Fruit fly (Drosophila melanogaster) whole organism, embryonic: ENCODE results near the gene RpS3.

Experiments
- ATbp ChIP-seq: fragments of 200-800 bp; sonication (Bioruptor generic); optimal IDR thresholded peaks from 2 replicates; lab custom pipeline; 2017; ENCODE audit warnings: missing biosample characterization, mild to moderate bottlenecking, missing genetic modification characterization, missing genetic modification reagents
- B-H2 ChIP-seq: fragments of 200-800 bp; sonication (Bioruptor generic); optimal IDR thresholded peaks from 2 replicates; lab custom pipeline; 2018; ENCODE audit warnings: missing biosample characterization, mild to moderate bottlenecking, missing genetic modification characterization
- Bteb2 ChIP-seq: fragments of 200-800 bp; sonication (Bioruptor generic); optimal IDR thresholded peaks from 2 replicates; lab custom pipeline; 2016; ENCODE audit warnings: missing biosample characterization, missing genetic modification characterization
- CG10654 ChIP-seq: fragments of 200-800 bp; sonication (Bioruptor generic); optimal IDR thresholded peaks from 2 replicates; lab custom pipeline; 2016; ENCODE audit warnings: missing biosample characterization, missing genetic modification characterization
- CG12236 ChIP-seq: fragments of 200-800 bp; sonication (Bioruptor generic); optimal IDR thresholded peaks from 2 replicates; lab custom pipeline; 2016; ENCODE audit warnings: missing biosample characterization, missing genetic modification characterization
- CG12391 ChIP-seq: fragments of 200-800 bp; sonication (Bioruptor generic); optimal IDR thresholded peaks from 3 replicates; lab custom pipeline; 2018; ENCODE audit warnings: missing biosample characterization, mild to moderate bottlenecking, missing genetic modification characterization, moderate library complexity
- CG13775 ChIP-seq: fragments of 200-800 bp; sonication (Bioruptor generic); optimal IDR thresholded peaks from 3 replicates; lab custom pipeline; 2017; ENCODE audit warnings: missing biosample characterization, mild to moderate bottlenecking, missing genetic modification characterization
- CG13894 ChIP-seq: fragments of 200-800 bp; sonication (Bioruptor generic); optimal IDR thresholded peaks from 3 replicates; lab custom pipeline; 2018; ENCODE audit warnings: missing biosample characterization, mild to moderate bottlenecking, missing genetic modification characterization, moderate library complexity
- CG18262 ChIP-seq: fragments of 200-800 bp; optimal IDR thresholded peaks from 3 replicates; lab custom pipeline; 2019; ENCODE audit warnings: missing biosample characterization, mild to moderate bottlenecking, missing genetic modification characterization, moderate library complexity
- CG2889 ChIP-seq: fragments of 200-800 bp; sonication (Bioruptor generic); IDR thresholded peaks from 3 replicates; pipeline ENCODE4 v1.3.6; 2022; ENCODE audit warnings: missing biosample characterization, missing genetic modification characterization
- CG31388 ChIP-seq: fragments of 200-800 bp; sonication (Bioruptor generic); optimal IDR thresholded peaks from 2 replicates; lab custom pipeline; 2016; ENCODE audit warnings: missing biosample characterization, missing genetic modification characterization
- CG32532 ChIP-seq: fragments of 200-800 bp; sonication (Bioruptor generic); IDR thresholded peaks from 2 replicates; pipeline ENCODE4 v1.3.6; 2022; ENCODE audit warnings: missing biosample characterization, missing genetic modification characterization
- CG3726 ChIP-seq: fragments of 200-800 bp; sonication (Bioruptor generic); IDR thresholded peaks from 3 replicates; pipeline ENCODE4, ENCODE4 v1.3.6; 2022; ENCODE audit warnings: missing biosample characterization, missing genetic modification characterization
- CG6689 ChIP-seq: fragments of 200-800 bp; sonication (Bioruptor generic); IDR thresholded peaks from 2 replicates; pipeline ENCODE4 v1.3.6; 2022; ENCODE audit warnings: missing biosample characterization, missing genetic modification characterization
- CG6813 ChIP-seq: fragments of 200-800 bp; sonication (Bioruptor generic); optimal IDR thresholded peaks from 2 replicates; lab custom pipeline; 2017; ENCODE audit warnings: missing biosample characterization, missing genetic modification characterization, mild to moderate bottlenecking, moderate library complexity, missing genetic modification reagents
- CG7556 ChIP-seq: fragments of 200-800 bp; sonication (Bioruptor generic); optimal IDR thresholded peaks from 2 replicates; lab custom pipeline; 2017; ENCODE audit warnings: missing biosample characterization, mild to moderate bottlenecking, missing genetic modification characterization
- CG7745 ChIP-seq: fragments of 200-800 bp; sonication (Bioruptor generic); optimal IDR thresholded peaks from 2 replicates; lab custom pipeline; 2018; ENCODE audit warnings: missing biosample characterization, mild to moderate bottlenecking, missing genetic modification characterization, moderate library complexity
- CG8359 ChIP-seq: fragments of 200-800 bp; sonication (Bioruptor generic); optimal IDR thresholded peaks from 2 replicates; lab custom pipeline; 2017; ENCODE audit warnings: missing biosample characterization, mild to moderate bottlenecking, missing genetic modification characterization, borderline replicate concordance
- CoRest ChIP-seq: fragments of 200-800 bp; sonication (Bioruptor generic); optimal IDR thresholded peaks from 3 replicates; lab custom pipeline; 2018; ENCODE audit warnings: missing biosample characterization, mild to moderate bottlenecking, missing genetic modification characterization, moderate library complexity
- Drgx ChIP-seq: fragments of 200-800 bp; sonication (Bioruptor generic); IDR thresholded peaks from 2 replicates; pipeline ENCODE4 v1.3.6; 2022; ENCODE audit warnings: missing biosample characterization, missing genetic modification characterization
- ERR ChIP-seq: fragments of 200-800 bp; sonication (Bioruptor generic); optimal IDR thresholded peaks from 2 replicates; lab custom pipeline; 2016; ENCODE audit warnings: missing biosample characterization, missing genetic modification characterization
- Gug ChIP-seq: fragments of 200-800 bp; sonication (Bioruptor generic); IDR thresholded peaks from 4 replicates; pipeline ENCODE4 v1.3.6; 2022; ENCODE audit warnings: missing biosample characterization, missing genetic modification characterization
- HmgD ChIP-seq: fragments of 200-800 bp; sonication (Bioruptor generic); optimal IDR thresholded peaks from 3 replicates; lab custom pipeline; 2016; ENCODE audit warnings: missing biosample characterization, missing genetic modification characterization
- Hmr ChIP-seq: fragments of 200-800 bp; sonication (Bioruptor generic); optimal IDR thresholded peaks from 3 replicates; lab custom pipeline; 2017; ENCODE audit warnings: mild to moderate bottlenecking, missing biosample characterization, missing genetic modification reagents, missing genetic modification characterization
- Hr51 ChIP-seq, 2 experiments: fragments of 200-800 bp; sonication (Bioruptor generic); optimal IDR thresholded peaks; 2 replicates in 1 of 2; 3 replicates in 1 of 2; lab custom pipeline; 2016 to 2018; ENCODE audit warnings: missing biosample characterization in 2 of 2, missing genetic modification characterization in 2 of 2, mild to moderate bottlenecking in 1 of 2, moderate library complexity in 1 of 2
- Lpt ChIP-seq: fragments of >200 bp; optimal IDR thresholded peaks from 2 replicates; lab custom pipeline; 2018; ENCODE audit warnings: missing biosample characterization, missing genetic modification characterization
- Meics ChIP-seq: fragments of 200-800 bp; sonication (Bioruptor generic); optimal IDR thresholded peaks from 2 replicates; lab custom pipeline; 2017; ENCODE audit warnings: missing biosample characterization, mild to moderate bottlenecking, missing genetic modification characterization
- Optix ChIP-seq: fragments of 200-800 bp; sonication (Bioruptor generic); IDR thresholded peaks from 3 replicates; pipeline ENCODE4 v1.3.6; 2022; ENCODE audit warnings: missing biosample characterization, missing genetic modification characterization
- TFAM ChIP-seq: fragments of 200-800 bp; sonication (Bioruptor generic); optimal IDR thresholded peaks from 2 replicates; lab custom pipeline; 2017; ENCODE audit warnings: missing biosample characterization, missing genetic modification characterization, inconsistent platforms
- amos ChIP-seq: fragments of 200-800 bp; sonication (Bioruptor generic); IDR thresholded peaks from 2 replicates; pipeline ENCODE4 v1.3.6; 2022; ENCODE audit warnings: missing biosample characterization, missing genetic modification characterization; ENCODE audit not compliant: partially characterized antibody
- ase ChIP-seq: fragments of 200-800 bp; sonication (Bioruptor generic); IDR thresholded peaks from 3 replicates; pipeline ENCODE4 v1.3.6; 2022; ENCODE audit warnings: missing biosample characterization, missing genetic modification characterization
- bcd ChIP-seq: fragments of 200-800 bp; sonication (Bioruptor generic); optimal IDR thresholded peaks from 2 replicates; lab custom pipeline; 2017; ENCODE audit warnings: missing biosample characterization, mild to moderate bottlenecking, missing genetic modification characterization
- chinmo ChIP-seq: fragments of 200-800 bp; sonication (Bioruptor generic); IDR thresholded peaks from 4 replicates; pipeline ENCODE4 v1.3.6; 2022; ENCODE audit warnings: missing biosample characterization, missing genetic modification characterization; ENCODE audit not compliant: partially characterized antibody
- emc ChIP-seq: fragments of 200-800 bp; sonication (Bioruptor generic); optimal IDR thresholded peaks from 2 replicates; lab custom pipeline; 2016; ENCODE audit warnings: missing biosample characterization, missing genetic modification characterization
- eve ChIP-seq, 2 experiments: fragments of >200 bp; optimal IDR thresholded peaks; 2 replicates each; lab custom pipeline; 2017; ENCODE audit warnings: missing biosample characterization in 2 of 2, missing genetic modification characterization in 2 of 2
- grn ChIP-seq: fragments of 200-800 bp; sonication (Bioruptor generic); optimal IDR thresholded peaks from 3 replicates; lab custom pipeline; 2017; ENCODE audit warnings: missing biosample characterization, missing genetic modification characterization
- ham ChIP-seq: fragments of 200-800 bp; sonication (Bioruptor generic); IDR thresholded peaks from 2 replicates; pipeline ENCODE4 v1.3.6; 2022; ENCODE audit warnings: missing biosample characterization, missing genetic modification characterization
- lilli ChIP-seq: fragments of 200-800 bp; sonication (Bioruptor generic); optimal IDR thresholded peaks from 3 replicates; lab custom pipeline; 2016; ENCODE audit warnings: missing biosample characterization, missing genetic modification characterization
- mam ChIP-seq: fragments of 200-800 bp; sonication (Bioruptor generic); optimal IDR thresholded peaks from 3 replicates; lab custom pipeline; 2016; ENCODE audit warnings: missing biosample characterization, missing genetic modification characterization
- nau ChIP-seq: fragments of 200-800 bp; sonication (Bioruptor generic); optimal IDR thresholded peaks from 3 replicates; lab custom pipeline; 2017; ENCODE audit warnings: missing biosample characterization, mild to moderate bottlenecking, missing genetic modification characterization, missing genetic modification reagents
- otp ChIP-seq: fragments of 200-800 bp; sonication (Bioruptor generic); IDR thresholded peaks from 3 replicates; pipeline ENCODE4, ENCODE4 v1.3.6; 2022; ENCODE audit warnings: missing biosample characterization, missing genetic modification characterization
- pan ChIP-seq, 4 experiments: fragments of >200 bp in 3 of 4; fragments of 200-800 bp in 1 of 4; sonication (Bioruptor generic) in 1 of 4; optimal IDR thresholded peaks in 3 of 4; IDR thresholded peaks in 1 of 4; 2 replicates each; pipeline versions ENCODE4 v1.3.6 to Lab custom; 2017 to 2022; ENCODE audit warnings: missing biosample characterization in 2 of 4, missing genetic modification characterization in 2 of 4, mixed read lengths in 1 of 4
- rib ChIP-seq: fragments of 200-800 bp; sonication (Bioruptor generic); IDR thresholded peaks from 2 replicates; pipeline ENCODE4 v1.3.6; 2022; ENCODE audit warnings: missing biosample characterization, missing genetic modification characterization
- tup ChIP-seq: fragments of 200-800 bp; sonication (Bioruptor generic); optimal IDR thresholded peaks from 2 replicates; lab custom pipeline; 2016; ENCODE audit warnings: missing biosample characterization, mild to moderate bottlenecking, missing genetic modification characterization, moderate library complexity
- twi ChIP-seq: fragments of 200-800 bp; optimal IDR thresholded peaks from 2 replicates; lab custom pipeline; 2019; ENCODE audit warnings: missing biosample characterization, mild to moderate bottlenecking, missing genetic modification characterization, moderate library complexity
- tx ChIP-seq: fragments of 200-800 bp; sonication (Bioruptor generic); optimal IDR thresholded peaks from 2 replicates; lab custom pipeline; 2016; ENCODE audit warnings: missing biosample characterization, missing genetic modification characterization
- yki ChIP-seq: fragments of >200 bp; optimal IDR thresholded peaks from 3 replicates; lab custom pipeline; 2018
- zfh1 ChIP-seq: fragments of 200-800 bp; sonication (Bioruptor generic); IDR thresholded peaks from 3 replicates; pipeline ENCODE4 v1.3.6; 2022; ENCODE audit warnings: missing biosample characterization, missing genetic modification characterization

RpS3 gene

dm6 chr3R:23386907-23387306, 28.3 kb downstream of the RpS3 start (continued):
- TF ChIP-seq CG12391 (tag; lab: Kevin White, UChicago) (peak; percentile 54), ERR (GFP tag; lab: Kevin White, UChicago) (no peak), B-H2 (GFP tag; lab: Kevin White, UChicago) (no peak), eve (GFP tag; optimal IDR thresholded peaks at IDR 0.05; lab: Kevin White, UChicago) (peak in 1 of 2 experiments; percentile 64), mam (no peak), CG7745 (tag; lab: Kevin White, UChicago) (no peak), bcd (GFP tag; lab: Kevin White, UChicago) (no peak), Gug (GFP tag; lab: Robert Waterston, UW) (no peak), otp (peak; percentile 35; the same call in 1 of the 3 replicates), emc (GFP tag; lab: Kevin White, UChicago) (no peak), rib (no peak), lilli (GFP tag; lab: Kevin White, UChicago) (no peak), Optix (GFP tag; lab: Robert Waterston, UW) (no peak), CG8359 (GFP tag; lab: Kevin White, UChicago) (no peak), CG13894 (tag; lab: Kevin White, UChicago) (no peak), Drgx (GFP tag; lab: Robert Waterston, UW) (peak; percentile 70), amos (GFP tag; lab: Robert Waterston, UW) (no peak), grn (GFP tag; lab: Kevin White, UChicago) (no peak), CG18262 (tag; lab: Kevin White, UChicago) (peak; percentile 38), ase (GFP tag; lab: Robert Waterston, UW) (peak; percentile 43; the same call in 1 of the 3 replicates), CoRest (tag; lab: Kevin White, UChicago) (peak; percentile 40), pan (optimal IDR thresholded peaks at IDR 0.05; lab: Kevin White, UChicago) (no peak), pan (GFP tag; optimal IDR thresholded peaks at IDR 0.05 in 1 of 2, IDR thresholded peaks at IDR 0.05 in 1 of 2) (peak in 1 of 2 experiments; percentile 13), TFAM (no peak), Lpt (GFP tag; lab: Kevin White, UChicago) (no peak), zfh1 (peak; percentile 17; the same call in 1 of the 3 replicates), CG7556 (peak; percentile 32), CG32532 (GFP tag; lab: Robert Waterston, UW) (no peak), Bteb2 (GFP tag; lab: Kevin White, UChicago) (no peak), CG6813 (GFP tag; lab: Kevin White, UChicago) (no peak), chinmo (no peak), tx (GFP tag; lab: Kevin White, UChicago) (no peak), Hr51 (GFP tag; optimal IDR thresholded peaks at IDR 0.05; lab: Kevin White, UChicago) (peak in 1 of 2 experiments; percentile 73), ham (GFP tag; lab: Robert Waterston, UW) (no peak)

- TF ChIP-seq HmgD (GFP tag; lab: Kevin White, UChicago) (no peak), Meics (no peak), yki (lab: Kevin White, UChicago) (no peak), CG6689 (GFP tag; lab: Robert Waterston, UW) (no peak), nau (GFP tag; lab: Kevin White, UChicago) (no peak), tup (GFP tag; lab: Kevin White, UChicago) (no peak), CG31388 (GFP tag; lab: Kevin White, UChicago) (no peak), CG12236 (GFP tag; lab: Kevin White, UChicago) (no peak), CG3726 (GFP tag; lab: Robert Waterston, UW) (no peak), twi (tag; lab: Kevin White, UChicago) (no peak), CG10654 (no peak), CG2889 (GFP tag; lab: Robert Waterston, UW) (no peak), CG13775 (no peak), Hmr (GFP tag; lab: Kevin White, UChicago) (no peak), ATbp (GFP tag; lab: Kevin White, UChicago) (no peak)
These were observed 30.2 kb downstream of the RpS3 start, which contains the start of gene CG31515 for dm6 chr3R:23388798-23389197. Gene CG31515 (minus strand): TSS chr3R:23388898.
